Worm (Caenorhabditis elegans): ENCODE results near the gene F33C8.2.

The F33C8.2 gene

ce11 chrX:14751911-14752310 lies 30.7 kb downstream of the F33C8.2 start, which contains the start of gene C05G5.3:
Gene C05G5.3, minus strand, starts transcription at chrX:14752011.
- TF ChIP-seq ama-1 (optimal IDR thresholded peaks at IDR 0.05) (no peak), ceh-13 (GFP tag; optimal IDR thresholded peaks at IDR 0.05) (no peak)

ce11 chrX:14753514-14754076 lies 32.4 kb downstream of the F33C8.2 start, which contains the start of gene sucl-1:
Gene sucl-1, plus strand, starts transcription at chrX:14754026.
- TF ChIP-seq sea-1 (GFP tag; conservative IDR thresholded peaks at IDR 0.05) (peak; percentile 54; the same call in 1 of the 2 replicates), flt-1 (GFP tag; IDR thresholded peaks at IDR 0.05) (no peak), hmg-4 (GFP tag; optimal IDR thresholded peaks at IDR 0.05) (peak; percentile 83), scrt-1 (GFP tag; IDR thresholded peaks at IDR 0.05) (no peak), F13C5.2 (tag; optimal IDR thresholded peaks at IDR 0.05) (peak; percentile 67), aly-1 (tag; optimal IDR thresholded peaks at IDR 0.05) (no peak), B0310.2 (tag; optimal IDR thresholded peaks at IDR 0.05) (no peak), tbx-37 (GFP tag; conservative IDR thresholded peaks at IDR 0.05) (no peak)

- TF ChIP-seq flt-1 (GFP tag; IDR thresholded peaks at IDR 0.05) (no peak), ceh-13 (GFP tag; optimal IDR thresholded peaks at IDR 0.05) (no peak), tra-4 (tag; optimal IDR thresholded peaks at IDR 0.05) (no peak), tbx-37 (GFP tag; conservative IDR thresholded peaks at IDR 0.05) (no peak), F13C5.2 (tag; optimal IDR thresholded peaks at IDR 0.05) (no peak), hmbx-1 (tag; optimal IDR thresholded peaks at IDR 0.05) (no peak), hnd-1 (tag; optimal IDR thresholded peaks at IDR 0.05) (no peak), scrt-1 (GFP tag; IDR thresholded peaks at IDR 0.05) (no peak), pes-1 (GFP tag; IDR thresholded peaks at IDR 0.05) (no peak), tbx-11 (GFP tag; IDR thresholded peaks at IDR 0.05) (no peak), ama-1 (optimal IDR thresholded peaks at IDR 0.05) (no peak)
Observed at ce11 chrX:14755847-14756246, 34.6 kb downstream of the F33C8.2 start.

- no peak for TF ChIP-seq hmbx-1 (tag; optimal IDR thresholded peaks at IDR 0.05)
- 0 out of 2 replicates have a peak, but pooled peaks have one; percentile 61 for TF ChIP-seq scrt-1 (GFP tag; IDR thresholded peaks at IDR 0.05)
- no peak for TF ChIP-seq hnd-1 (tag; optimal IDR thresholded peaks at IDR 0.05)
- TF ChIP-seq pes-1 (GFP tag; IDR thresholded peaks at IDR 0.05), result peak; percentile 16; the same call in 1 of the 2 replicates
- no peak for TF ChIP-seq B0310.2 (tag; optimal IDR thresholded peaks at IDR 0.05)
Observed at ce11 chrX:14756606-14757005, 35.4 kb downstream of the F33C8.2 start.

ce11 chrX:14757641-14758220 lies 36.5 kb downstream of the F33C8.2 start:
- TF ChIP-seq F13C5.2 (tag; optimal IDR thresholded peaks at IDR 0.05), result no peak
- TF ChIP-seq tbx-37 (GFP tag; conservative IDR thresholded peaks at IDR 0.05), result no peak
- no peak for TF ChIP-seq scrt-1 (GFP tag; IDR thresholded peaks at IDR 0.05)
- TF ChIP-seq sea-1 (GFP tag; conservative IDR thresholded peaks at IDR 0.05), result no peak
- no peak for TF ChIP-seq B0310.2 (tag; optimal IDR thresholded peaks at IDR 0.05)
- no peak for TF ChIP-seq hnd-1 (tag; optimal IDR thresholded peaks at IDR 0.05)
- no peak for TF ChIP-seq ama-1 (optimal IDR thresholded peaks at IDR 0.05)
- TF ChIP-seq hmg-4 (GFP tag; optimal IDR thresholded peaks at IDR 0.05), result no peak
- TF ChIP-seq hmbx-1 (tag; optimal IDR thresholded peaks at IDR 0.05), result no peak
- TF ChIP-seq ceh-36 (tag; optimal IDR thresholded peaks at IDR 0.05), result no peak
- no peak for TF ChIP-seq tra-4 (tag; optimal IDR thresholded peaks at IDR 0.05)
- no peak for TF ChIP-seq flt-1 (GFP tag; IDR thresholded peaks at IDR 0.05)
- no peak for TF ChIP-seq aly-1 (tag; optimal IDR thresholded peaks at IDR 0.05)
- no peak for TF ChIP-seq ets-7 (tag; optimal IDR thresholded peaks at IDR 0.05)
- TF ChIP-seq pes-1 (GFP tag; IDR thresholded peaks at IDR 0.05), result no peak
- TF ChIP-seq tbx-11 (GFP tag; IDR thresholded peaks at IDR 0.05), result no peak
- TF ChIP-seq ceh-13 (GFP tag; optimal IDR thresholded peaks at IDR 0.05), result no peak

- TF ChIP-seq ceh-36 (tag; optimal IDR thresholded peaks at IDR 0.05), result no peak
- no peak for TF ChIP-seq flt-1 (GFP tag; IDR thresholded peaks at IDR 0.05)
- TF ChIP-seq aly-1 (tag; optimal IDR thresholded peaks at IDR 0.05), result no peak
- TF ChIP-seq tra-4 (tag; optimal IDR thresholded peaks at IDR 0.05), result no peak
- TF ChIP-seq B0310.2 (tag; optimal IDR thresholded peaks at IDR 0.05), result no peak
- no peak for TF ChIP-seq ets-7 (tag; optimal IDR thresholded peaks at IDR 0.05)
- no peak for TF ChIP-seq hnd-1 (tag; optimal IDR thresholded peaks at IDR 0.05)
- no peak for TF ChIP-seq tbx-11 (GFP tag; IDR thresholded peaks at IDR 0.05)
- no peak for TF ChIP-seq ceh-13 (GFP tag; optimal IDR thresholded peaks at IDR 0.05)
- TF ChIP-seq hmg-4 (GFP tag; optimal IDR thresholded peaks at IDR 0.05), result no peak
- no peak for TF ChIP-seq hmbx-1 (tag; optimal IDR thresholded peaks at IDR 0.05)
- no peak for TF ChIP-seq tbx-37 (GFP tag; conservative IDR thresholded peaks at IDR 0.05)
- TF ChIP-seq F13C5.2 (tag; optimal IDR thresholded peaks at IDR 0.05), result no peak
- no peak for TF ChIP-seq pes-1 (GFP tag; IDR thresholded peaks at IDR 0.05)
- no peak for TF ChIP-seq sea-1 (GFP tag; conservative IDR thresholded peaks at IDR 0.05)
Observed at ce11 chrX:14759549-14759948, 38.4 kb downstream of the F33C8.2 start.

ce11 chrX:14760166-14760565 lies 39.0 kb downstream of the F33C8.2 start:
- TF ChIP-seq tbx-11 (GFP tag; IDR thresholded peaks at IDR 0.05) (no peak), F13C5.2 (tag; optimal IDR thresholded peaks at IDR 0.05) (no peak), scrt-1 (GFP tag; IDR thresholded peaks at IDR 0.05) (no peak), ceh-36 (tag; optimal IDR thresholded peaks at IDR 0.05) (no peak), B0310.2 (tag; optimal IDR thresholded peaks at IDR 0.05) (no peak), sea-1 (GFP tag; conservative IDR thresholded peaks at IDR 0.05) (no peak)

ce11 chrX:14761021-14761420 lies 39.8 kb downstream of the F33C8.2 start, which contains the start of gene C05G5.5:
Gene C05G5.5, minus strand, starts transcription at chrX:14761121.
- TF ChIP-seq sea-1 (GFP tag; conservative IDR thresholded peaks at IDR 0.05), result no peak
- no peak for TF ChIP-seq B0310.2 (tag; optimal IDR thresholded peaks at IDR 0.05)
- TF ChIP-seq ama-1 (optimal IDR thresholded peaks at IDR 0.05), result no peak
- TF ChIP-seq ets-7 (tag; optimal IDR thresholded peaks at IDR 0.05), result no peak
- TF ChIP-seq ceh-13 (GFP tag; optimal IDR thresholded peaks at IDR 0.05), result no peak
